Fruit fly (Drosophila melanogaster): ENCODE measurements around the gene CG18273.
"Not testable (repeated sequence)": the region's sequence is repeated elsewhere in the genome, so short reads cannot be mapped to it uniquely, and the experiment has no call there.

The CG18273 gene

DNA sequence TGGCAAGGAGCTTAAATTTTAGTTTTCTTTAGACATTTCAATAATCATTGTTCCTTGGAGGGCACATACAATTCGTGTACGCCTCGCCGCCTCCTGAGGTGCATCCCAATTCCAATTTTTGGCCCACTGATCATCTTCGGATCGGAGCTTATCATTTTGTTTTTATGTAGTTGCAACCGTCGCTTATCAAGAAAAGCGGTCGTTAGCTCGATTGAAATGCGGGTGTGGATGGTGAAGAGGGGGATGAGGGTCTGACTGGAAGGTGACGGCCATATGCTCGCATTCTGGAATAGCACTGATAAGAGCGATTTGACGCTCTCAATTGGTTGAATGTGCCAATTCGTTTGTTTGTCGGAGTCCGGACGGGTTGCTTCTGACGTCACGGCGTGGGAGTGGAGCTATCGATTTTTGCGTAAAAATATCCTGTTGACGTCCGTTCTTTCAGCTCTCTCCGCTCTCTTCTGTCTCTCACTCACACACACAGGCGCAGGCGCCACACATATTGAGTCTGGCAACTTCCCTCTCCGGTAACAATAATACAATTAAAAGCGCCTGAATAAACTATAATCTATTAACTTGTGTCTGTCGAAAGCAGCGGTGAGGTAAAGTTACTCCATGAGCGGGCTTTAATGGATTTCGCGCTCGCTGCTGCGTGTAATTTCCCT is 11.7 kb upstream of the CG18273 start:
- TF ChIP-seq noc (tag; optimal IDR thresholded peaks at IDR 0.05), result no peak

DNA sequence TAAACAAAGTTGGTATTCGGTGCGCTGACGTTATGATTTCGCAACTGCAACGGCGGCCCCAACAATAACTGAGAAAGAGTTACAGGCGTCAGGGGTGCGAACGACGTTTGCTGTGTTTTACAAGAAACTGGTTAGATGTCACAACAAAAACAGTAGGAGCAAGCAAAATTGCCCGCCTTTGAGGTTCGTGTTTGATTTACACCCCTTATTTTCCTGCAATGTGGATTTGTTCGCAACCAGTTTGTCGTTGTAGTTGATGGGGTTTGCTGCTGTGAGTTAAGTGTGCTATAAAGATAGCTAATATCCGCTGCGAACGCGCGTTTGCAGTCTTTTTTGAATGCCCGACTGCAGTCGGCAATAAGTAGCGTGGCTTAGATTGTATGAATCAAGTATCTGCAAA is 11.1 kb upstream of the CG18273 start:
- no peak for TF ChIP-seq noc (tag; optimal IDR thresholded peaks at IDR 0.05)

DNA sequence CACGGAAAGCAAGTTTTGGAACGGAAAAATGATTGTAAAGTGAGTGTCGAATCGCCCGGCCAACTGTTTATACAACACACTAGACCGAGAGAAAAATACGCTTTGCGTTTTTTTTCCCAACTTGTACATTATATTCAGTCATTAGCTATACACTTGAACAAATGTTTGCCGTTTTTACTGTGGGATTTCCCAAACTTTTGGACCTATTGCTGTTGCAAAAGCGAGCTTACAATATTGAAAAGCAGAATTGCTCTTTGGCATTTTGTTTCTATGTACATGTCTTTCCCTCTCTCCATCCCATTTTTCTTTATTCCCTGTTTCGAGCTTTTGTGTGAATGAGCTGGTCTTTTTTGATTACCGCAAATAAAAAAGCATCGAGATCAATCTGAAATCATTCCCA is 10.0 kb upstream of the CG18273 start:
- TF ChIP-seq noc (tag; optimal IDR thresholded peaks at IDR 0.05), result no peak

DNA sequence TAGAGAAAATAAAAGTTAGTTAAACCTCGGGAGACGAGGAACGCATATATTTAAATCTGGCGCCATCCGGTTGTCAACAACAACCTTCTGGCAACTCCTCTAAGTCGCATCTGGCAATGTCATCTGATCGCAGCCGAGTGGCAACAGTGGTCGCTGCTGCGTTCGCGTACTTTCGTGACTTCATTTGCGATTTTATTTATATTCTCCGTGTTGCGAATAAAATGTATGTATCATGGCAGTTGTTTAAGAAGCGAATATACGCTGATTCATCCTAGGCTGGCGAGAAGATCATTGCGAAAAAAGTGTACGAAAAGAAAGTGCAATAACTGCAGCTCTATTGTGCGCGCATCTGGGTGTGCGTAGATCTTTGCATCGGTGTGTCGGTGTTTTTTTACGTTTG is 8.9 kb upstream of the CG18273 start, which contains the start of gene svr:
TSS of gene svr (plus strand) at position 121 of the 400 bp plus-strand sequence.
- no peak for TF ChIP-seq noc (tag; optimal IDR thresholded peaks at IDR 0.05)

DNA sequence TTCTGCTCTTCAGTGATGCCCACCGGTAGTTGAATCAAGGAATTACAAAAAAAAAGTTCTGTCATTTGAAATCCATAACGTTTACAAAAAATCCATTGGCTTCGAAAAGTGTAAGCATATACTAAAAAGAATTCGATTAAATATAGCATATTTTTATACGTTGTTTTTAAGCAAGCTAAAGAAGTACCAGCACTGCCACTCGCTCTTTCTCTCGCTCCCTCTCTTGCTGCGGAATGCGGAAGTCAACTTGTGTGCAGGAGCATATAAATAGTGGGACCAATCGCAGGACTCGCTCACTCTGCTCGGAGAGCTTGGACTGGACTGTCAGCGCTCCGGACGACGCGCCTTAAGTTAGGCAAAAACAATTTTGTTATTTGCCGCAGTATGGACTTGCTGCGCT is 7.2 kb upstream of the CG18273 start, which contains the start of gene CG17778:
TSS of gene CG17778 (plus strand) at position 8 of the 400 bp plus-strand sequence.
- no peak for TF ChIP-seq noc (tag; optimal IDR thresholded peaks at IDR 0.05)

DNA sequence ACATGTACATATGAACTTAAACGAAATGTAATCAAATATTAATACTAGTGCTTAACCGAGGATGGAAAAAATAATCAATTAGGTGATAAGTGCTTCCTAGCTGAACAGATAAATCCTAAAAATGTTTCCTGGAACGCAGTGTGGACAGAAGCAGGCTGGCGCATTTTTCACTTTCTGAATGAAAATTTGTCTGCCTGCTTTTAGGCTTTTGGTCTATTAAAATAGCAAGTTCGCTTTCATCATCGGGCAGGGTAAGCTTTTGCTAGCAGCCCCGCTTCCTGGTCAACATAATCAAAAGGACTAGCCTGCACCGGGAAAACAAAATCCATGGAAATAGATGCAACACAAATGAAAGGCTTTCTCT is 6.8 kb upstream of the CG18273 start:
- no peak for TF ChIP-seq noc (tag; optimal IDR thresholded peaks at IDR 0.05)

DNA sequence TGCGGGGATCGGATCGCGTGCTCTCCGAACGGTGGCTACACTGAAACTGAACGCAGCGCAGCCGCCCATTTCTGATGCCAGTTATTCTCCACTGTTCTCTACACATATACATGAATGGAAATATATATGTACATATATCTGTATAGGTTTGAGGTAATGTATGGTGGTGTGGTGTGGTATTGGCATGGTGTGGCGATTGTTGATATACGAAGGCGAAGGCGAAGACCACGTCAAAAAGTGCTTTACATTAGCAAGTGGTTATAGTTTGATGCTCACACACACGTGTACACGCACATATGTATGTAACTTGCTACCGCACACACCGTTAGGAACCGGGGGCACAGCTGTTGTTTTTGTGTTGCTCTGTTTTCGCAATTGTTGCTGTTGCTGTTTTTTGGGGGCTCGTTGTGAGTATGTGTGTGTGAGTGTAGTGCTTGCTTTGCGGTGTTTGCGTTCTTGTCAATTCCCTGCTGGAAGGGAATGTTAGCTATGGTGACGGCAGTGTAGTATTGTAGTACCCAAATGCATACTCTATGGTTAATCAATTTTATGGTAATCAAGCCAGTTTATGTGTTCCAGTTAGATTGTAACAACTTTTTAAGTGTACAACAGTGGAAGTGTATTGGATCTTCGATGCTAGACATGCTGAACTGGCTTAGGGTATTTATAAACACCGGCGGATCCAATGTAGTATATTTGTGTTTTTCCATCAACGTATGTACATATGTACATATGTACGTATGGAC is 6.2 kb upstream of the CG18273 start, which contains the start of gene CG17896:
TSS of gene CG17896 (minus strand) at position 51 of the 746 bp plus-strand sequence.
- peak; percentile 98 for TF ChIP-seq noc (tag; optimal IDR thresholded peaks at IDR 0.05)

DNA sequence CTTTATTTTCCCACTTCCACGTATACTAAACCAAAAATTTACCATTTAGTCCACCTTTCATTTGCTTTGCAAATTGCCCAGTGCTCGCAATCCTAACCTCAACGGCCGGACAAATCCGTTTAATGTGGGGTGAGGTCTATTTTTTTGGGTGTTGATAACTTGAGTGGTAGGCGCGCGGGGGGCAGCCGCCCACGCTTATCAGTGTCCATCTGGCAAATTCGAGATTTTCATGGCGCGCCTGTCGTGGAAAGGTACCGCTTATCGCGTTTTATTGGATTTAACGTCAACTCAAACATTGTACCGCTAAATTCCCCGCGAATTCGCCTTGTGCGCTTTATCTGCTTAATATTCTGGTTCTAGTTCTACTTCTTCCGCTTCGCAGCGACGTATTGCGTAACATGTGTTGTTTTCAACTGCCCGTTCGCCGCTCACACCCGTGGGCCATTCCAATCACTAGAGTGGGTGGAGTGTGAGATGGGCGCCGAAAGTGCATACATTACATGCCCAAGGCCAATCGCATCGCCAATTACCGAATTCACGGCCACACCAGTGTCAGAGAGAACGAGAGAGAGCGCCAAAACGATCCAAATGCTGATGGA is 5.4 kb upstream of the CG18273 start:
- peak; percentile 11 for TF ChIP-seq noc (tag; optimal IDR thresholded peaks at IDR 0.05)

DNA sequence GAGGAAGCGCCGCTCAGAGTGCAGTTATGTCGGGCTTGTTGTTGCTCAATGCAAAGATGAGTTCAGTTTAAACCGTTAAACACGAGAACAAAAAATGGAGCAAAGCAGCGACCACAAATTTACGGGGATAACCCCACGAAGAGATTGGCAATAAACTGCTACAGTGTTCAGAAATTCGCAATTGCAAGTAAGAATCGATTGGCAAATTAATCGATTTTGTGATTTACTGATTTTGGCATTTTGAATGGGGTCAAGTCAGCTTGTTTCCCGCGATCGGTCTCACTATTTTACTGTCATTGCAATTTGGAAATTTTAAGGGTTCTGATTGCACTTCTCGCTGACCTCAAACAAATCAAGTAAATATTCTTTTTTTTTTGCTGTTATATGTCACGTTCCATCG is 5.7 kb downstream of the CG18273 start, which contains the start of gene CG3176:
TSS of gene CG3176 (plus strand) at position 221 of the 400 bp plus-strand sequence.
- TF ChIP-seq noc (tag; optimal IDR thresholded peaks at IDR 0.05), result not testable (repeated sequence)

DNA sequence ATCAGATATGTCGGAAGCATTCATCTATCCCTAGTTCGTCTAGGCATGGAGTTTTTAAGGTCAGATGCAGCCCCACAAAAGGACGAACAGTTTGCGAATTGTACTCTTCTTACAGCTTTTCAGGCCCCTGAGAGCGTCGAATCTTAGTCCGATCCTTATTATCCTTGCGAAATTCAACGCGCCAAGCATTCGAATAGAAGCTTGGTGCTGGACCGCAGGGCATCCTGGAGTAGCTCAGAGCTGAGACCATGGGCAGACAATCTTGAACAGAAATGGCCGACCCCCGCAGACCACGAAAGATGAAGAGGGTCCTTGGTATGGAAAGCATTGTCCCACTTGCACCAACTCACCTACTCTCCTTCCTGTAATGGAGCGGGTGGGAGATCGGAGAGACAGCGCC is 8.6 kb downstream of the CG18273 start, which contains the start of gene CG32817:
TSS of gene CG32817 (plus strand) at position 301 of the 400 bp plus-strand sequence.
- TF ChIP-seq noc (tag; optimal IDR thresholded peaks at IDR 0.05), result no peak

DNA sequence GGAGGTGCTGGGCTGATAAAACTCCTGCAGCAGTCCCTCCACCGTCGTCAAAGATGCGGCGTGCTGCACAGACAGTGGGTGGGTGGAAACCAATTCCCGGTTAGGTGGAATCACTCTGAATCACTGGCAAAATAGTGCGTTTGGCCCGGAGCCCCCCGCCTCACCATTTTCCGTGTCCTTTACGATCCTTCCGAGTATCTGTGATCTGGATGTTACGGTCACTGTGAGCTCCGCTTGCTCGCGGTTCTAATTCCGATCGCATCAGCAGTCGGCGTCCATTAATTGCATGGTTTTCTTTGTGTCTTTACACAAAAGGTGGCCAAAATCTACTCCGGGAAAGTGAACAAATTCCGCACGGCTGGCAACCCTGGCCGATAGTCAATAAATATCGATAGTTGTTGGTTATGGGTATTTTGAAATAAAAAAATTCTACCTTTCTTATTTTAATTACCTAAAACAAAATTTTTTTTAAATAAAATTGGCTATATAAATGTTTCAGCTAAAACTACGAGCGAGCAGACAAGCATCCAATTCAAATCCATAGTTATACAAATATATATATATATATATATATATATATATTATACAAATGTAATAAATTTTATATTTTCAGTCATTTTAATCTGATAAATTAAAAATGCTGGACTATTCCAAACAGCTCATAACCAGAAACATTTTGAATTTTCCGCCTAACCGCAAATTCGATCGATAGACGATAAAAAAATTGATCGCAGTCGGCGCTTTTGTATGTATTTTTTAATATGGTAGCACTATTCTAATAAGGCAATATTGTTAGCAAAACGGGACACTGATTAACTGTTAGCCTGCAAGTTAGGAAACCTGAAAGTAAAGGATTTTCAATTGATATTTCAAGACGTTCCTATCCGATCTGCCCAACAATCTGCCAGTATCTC is 10.9 kb downstream of the CG18273 start, which contains the start of the genes ebo and CG13373:
TSS of gene ebo (minus strand) at position 350 of the 914 bp plus-strand sequence.
TSS of gene CG13373 (plus strand) at position 755 of the 914 bp plus-strand sequence.
- TF ChIP-seq noc (tag; optimal IDR thresholded peaks at IDR 0.05), result no peak

DNA sequence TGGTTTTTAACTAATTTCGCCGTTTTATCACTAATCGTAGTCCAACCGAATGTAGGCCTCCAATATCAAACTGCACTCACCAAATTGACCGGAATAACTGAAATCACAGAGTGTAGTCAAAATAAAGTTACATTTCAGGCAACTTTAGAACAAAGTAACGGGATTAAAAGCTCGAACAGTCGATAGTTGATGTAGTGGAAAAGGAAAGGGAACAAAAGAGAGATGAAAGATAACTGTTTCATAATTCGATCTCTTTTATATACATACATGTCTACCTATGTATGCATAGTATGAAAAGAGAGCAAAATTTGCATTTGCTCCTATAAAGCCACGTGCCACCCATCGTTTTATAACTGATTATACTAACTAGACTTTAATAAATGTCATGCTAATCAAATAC is 16.8 kb downstream of the CG18273 start, which contains the start of gene CG32816:
TSS of gene CG32816 (minus strand) at position 101 of the 400 bp plus-strand sequence.
- TF ChIP-seq noc (tag; optimal IDR thresholded peaks at IDR 0.05), result no peak

DNA sequence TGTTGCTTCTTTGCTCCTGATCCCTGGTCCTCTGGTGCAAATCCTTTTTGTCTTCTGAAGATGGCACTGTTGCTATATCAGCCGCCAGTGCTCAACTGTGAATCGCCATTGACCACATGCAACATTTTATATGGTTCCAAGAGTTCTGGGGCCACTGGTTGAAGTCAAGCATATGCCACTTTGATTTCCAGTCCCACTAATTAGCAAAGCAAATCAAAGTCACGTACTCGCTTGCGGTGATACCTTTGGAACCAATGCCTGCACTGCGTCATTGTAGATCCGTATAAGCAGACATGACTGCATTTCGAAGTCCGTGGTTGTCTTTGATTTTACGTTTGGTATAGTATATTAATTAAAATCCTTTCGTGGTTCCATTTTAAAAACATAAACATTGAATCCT is 18.1 kb downstream of the CG18273 start, which contains the start of gene Cyp4g1:
TSS of gene Cyp4g1 (minus strand) at position 101 of the 400 bp plus-strand sequence.
- no peak for TF ChIP-seq noc (tag; optimal IDR thresholded peaks at IDR 0.05)

DNA sequence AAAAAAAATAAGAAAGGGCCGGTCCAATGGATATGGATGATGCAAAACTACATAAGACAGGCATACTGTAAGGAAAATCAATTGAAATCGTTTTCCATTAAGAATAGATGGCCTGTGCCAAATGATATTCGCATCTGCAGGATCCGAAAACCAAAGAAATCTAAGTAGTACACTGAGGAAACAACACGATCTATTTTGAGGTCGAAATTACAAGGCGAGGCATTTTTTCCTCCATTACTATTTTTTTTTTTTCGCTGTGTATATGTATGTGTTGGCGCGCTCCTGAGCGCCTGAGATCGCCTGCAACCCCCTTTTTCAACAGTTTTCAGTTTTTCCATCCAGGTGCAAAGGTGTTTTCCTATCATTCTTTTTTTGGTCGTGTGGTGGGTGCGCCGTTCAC is 23.4 kb downstream of the CG18273 start:
- TF ChIP-seq noc (tag; optimal IDR thresholded peaks at IDR 0.05), result no peak

DNA sequence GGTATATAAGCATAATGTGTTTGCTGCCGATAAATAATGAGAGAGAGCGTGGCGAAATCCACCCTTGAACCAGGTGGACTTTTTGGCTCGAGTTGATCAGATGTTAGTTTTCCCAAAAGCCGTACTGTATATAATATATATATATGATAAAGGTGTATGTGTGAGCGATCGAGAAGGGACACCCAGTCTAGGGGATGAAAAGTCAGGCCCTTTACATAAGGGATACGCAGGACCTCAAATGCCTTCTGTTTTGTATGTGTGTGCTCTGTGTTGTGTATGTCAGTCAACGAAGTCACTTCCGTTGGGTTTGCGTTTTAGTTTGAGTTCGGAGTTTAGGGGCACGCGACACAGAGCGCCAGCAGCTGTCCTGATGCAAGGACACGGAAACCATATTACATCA is 26.9 kb downstream of the CG18273 start, which contains the start of gene ase:
TSS of gene ase (plus strand) at position 301 of the 400 bp plus-strand sequence.
- no peak for TF ChIP-seq noc (tag; optimal IDR thresholded peaks at IDR 0.05)

Data from whole organism, larva.